Fruit fly (Drosophila melanogaster) whole organism, embryonic: Measurements from ENCODE around the gene Rab9Db.

Experiments used
- Blimp-1 ChIP-seq: fragments of 200-800 bp; sonication (Bioruptor generic); optimal IDR thresholded peaks from 3 replicates; lab custom pipeline; 2018; ENCODE audit warnings: missing biosample characterization, missing genetic modification characterization, mild to moderate bottlenecking, moderate library complexity, missing genetic modification reagents
- CG10267 ChIP-seq: fragments of 200-800 bp; sonication (Bioruptor generic); optimal IDR thresholded peaks from 2 replicates; lab custom pipeline; 2018; ENCODE audit warnings: missing biosample characterization, mild to moderate bottlenecking, missing genetic modification characterization, moderate library complexity
- CG10462 ChIP-seq: fragments of 200-800 bp; sonication (Bioruptor generic); optimal IDR thresholded peaks from 2 replicates; lab custom pipeline; 2016; ENCODE audit warnings: missing biosample characterization, missing genetic modification characterization
- CG11560 ChIP-seq: fragments of 200-800 bp; sonication (Bioruptor generic); IDR thresholded peaks from 3 replicates; pipeline ENCODE4 v1.3.6; 2022; ENCODE audit warnings: missing biosample characterization, missing genetic modification characterization
- CG13894 ChIP-seq: fragments of 200-800 bp; sonication (Bioruptor generic); optimal IDR thresholded peaks from 3 replicates; lab custom pipeline; 2018; ENCODE audit warnings: missing biosample characterization, mild to moderate bottlenecking, missing genetic modification characterization, moderate library complexity
- CG14441 ChIP-seq: fragments of 200-800 bp; sonication (Bioruptor generic); IDR thresholded peaks from 2 replicates; pipeline ENCODE4 v1.3.6; 2022; ENCODE audit warnings: missing biosample characterization, missing genetic modification characterization
- CG14860 ChIP-seq: fragments of 200-800 bp; sonication (Bioruptor generic); IDR thresholded peaks from 3 replicates; pipeline ENCODE4 v1.3.6; 2022; ENCODE audit warnings: missing biosample characterization, missing genetic modification characterization; ENCODE audit not compliant: partially characterized antibody
- CG15073 ChIP-seq: fragments of 200-800 bp; sonication (Bioruptor generic); optimal IDR thresholded peaks from 2 replicates; lab custom pipeline; 2016; ENCODE audit warnings: missing biosample characterization, missing genetic modification characterization
- CG15601 ChIP-seq: fragments of 200-800 bp; sonication (Bioruptor generic); optimal IDR thresholded peaks from 3 replicates; lab custom pipeline; 2019; ENCODE audit warnings: missing biosample characterization, mild to moderate bottlenecking, missing genetic modification characterization, moderate library complexity
- CG17186 ChIP-seq: fragments of 200-800 bp; sonication (Bioruptor generic); optimal IDR thresholded peaks from 3 replicates; lab custom pipeline; 2017; ENCODE audit warnings: missing biosample characterization, missing genetic modification reagents, missing genetic modification characterization
- CG18599 ChIP-seq: fragments of 200-800 bp; sonication (Bioruptor generic); optimal IDR thresholded peaks from 3 replicates; lab custom pipeline; 2017; ENCODE audit warnings: missing biosample characterization, missing genetic modification characterization, mild to moderate bottlenecking, moderate library complexity, missing genetic modification reagents
- CG31388 ChIP-seq: fragments of 200-800 bp; sonication (Bioruptor generic); optimal IDR thresholded peaks from 2 replicates; lab custom pipeline; 2016; ENCODE audit warnings: missing biosample characterization, missing genetic modification characterization
- CG31441 ChIP-seq: fragments of 200-800 bp; sonication (Bioruptor generic); IDR thresholded peaks from 2 replicates; pipeline ENCODE4 v1.3.6; 2022; ENCODE audit warnings: missing biosample characterization, missing genetic modification characterization
- CG3281 ChIP-seq: fragments of 200-800 bp; sonication (Bioruptor generic); optimal IDR thresholded peaks from 3 replicates; lab custom pipeline; 2017; ENCODE audit warnings: missing biosample characterization, mild to moderate bottlenecking, missing genetic modification characterization
- CG34224 ChIP-seq: fragments of 200-800 bp; sonication (Bioruptor generic); IDR thresholded peaks from 3 replicates; pipeline ENCODE4 v1.3.6; 2022; ENCODE audit warnings: missing biosample characterization, missing genetic modification characterization; ENCODE audit not compliant: partially characterized antibody
- CG3995 ChIP-seq: fragments of 200-800 bp; sonication (Bioruptor generic); optimal IDR thresholded peaks from 3 replicates; lab custom pipeline; 2016; ENCODE audit warnings: missing biosample characterization, missing genetic modification characterization
- CG42726 ChIP-seq: fragments of 200-800 bp; sonication (Bioruptor generic); IDR thresholded peaks from 2 replicates; pipeline ENCODE4 v1.3.6; 2022; ENCODE audit warnings: missing biosample characterization, missing genetic modification characterization; ENCODE audit not compliant: partially characterized antibody
- CG6683 ChIP-seq: fragments of 200-800 bp; sonication (Bioruptor generic); optimal IDR thresholded peaks from 2 replicates; lab custom pipeline; 2017; ENCODE audit warnings: missing biosample characterization, mild to moderate bottlenecking, missing genetic modification characterization, missing genetic modification reagents
- CG8089 ChIP-seq: fragments of 200-800 bp; sonication (Bioruptor generic); optimal IDR thresholded peaks from 3 replicates; lab custom pipeline; 2016; ENCODE audit warnings: missing biosample characterization, missing genetic modification characterization
- CG8281 ChIP-seq: fragments of 200-800 bp; sonication (Bioruptor generic); optimal IDR thresholded peaks from 2 replicates; lab custom pipeline; 2018; ENCODE audit warnings: missing biosample characterization, mild to moderate bottlenecking, missing genetic modification characterization, moderate library complexity
- CG8290 ChIP-seq, 3 experiments: fragments of 200-800 bp; sonication (Bioruptor generic); optimal IDR thresholded peaks; 2 replicates each; lab custom pipeline; 2016 to 2019; ENCODE audit warnings: missing biosample characterization in 3 of 3, missing genetic modification characterization in 3 of 3, mild to moderate bottlenecking in 2 of 3, moderate library complexity in 1 of 3
- CHES-1-like ChIP-seq: fragments of 200-800 bp; sonication (Bioruptor generic); optimal IDR thresholded peaks from 2 replicates; lab custom pipeline; 2016; ENCODE audit warnings: missing biosample characterization, missing genetic modification characterization
- CTCF ChIP-seq: fragments of 200-800 bp; sonication (Bioruptor generic); optimal IDR thresholded peaks from 2 replicates; lab custom pipeline; 2017; ENCODE audit warnings: missing biosample characterization, mild to moderate bottlenecking, missing genetic modification characterization, moderate library complexity
- D19A ChIP-seq: fragments of 200-800 bp; optimal IDR thresholded peaks from 3 replicates; lab custom pipeline; 2019; ENCODE audit warnings: missing biosample characterization, mild to moderate bottlenecking, missing genetic modification characterization, moderate library complexity
- E2f2 ChIP-seq: fragments of 200-800 bp; sonication (Bioruptor generic); IDR thresholded peaks from 2 replicates; pipeline ENCODE4 v1.3.6; 2022; ENCODE audit warnings: missing biosample characterization, missing genetic modification characterization
- H2.0 ChIP-seq: fragments of 200-800 bp; sonication (Bioruptor generic); IDR thresholded peaks from 2 replicates; pipeline ENCODE4 v1.3.6; 2022; ENCODE audit warnings: missing biosample characterization, missing genetic modification characterization
- Hr39 ChIP-seq: fragments of >200 bp; optimal IDR thresholded peaks from 2 replicates; lab custom pipeline; 2017
- Ravus ChIP-seq: fragments of 200-800 bp; sonication (Bioruptor generic); IDR thresholded peaks from 2 replicates; pipeline ENCODE4 v1.3.6; 2022; ENCODE audit warnings: missing biosample characterization, missing genetic modification characterization
- aop ChIP-seq: fragments of 200-800 bp; sonication (Bioruptor generic); IDR thresholded peaks from 2 replicates; pipeline ENCODE4 v1.3.6; 2022; ENCODE audit warnings: missing biosample characterization, missing genetic modification characterization
- bowl ChIP-seq: fragments of 200-800 bp; sonication (Bioruptor generic); IDR thresholded peaks from 2 replicates; pipeline ENCODE4 v1.3.6; 2022; ENCODE audit warnings: missing biosample characterization, missing genetic modification characterization
- caup ChIP-seq: fragments of 200-800 bp; sonication (Bioruptor generic); optimal IDR thresholded peaks from 3 replicates; lab custom pipeline; 2017; ENCODE audit warnings: missing biosample characterization, mild to moderate bottlenecking, missing genetic modification characterization, moderate library complexity; ENCODE audit not compliant: severe bottlenecking
- corto ChIP-seq: fragments of 200-800 bp; sonication (Bioruptor generic); optimal IDR thresholded peaks from 2 replicates; lab custom pipeline; 2016; ENCODE audit warnings: missing biosample characterization, mild to moderate bottlenecking, missing genetic modification characterization, moderate library complexity
- crc ChIP-seq: fragments of 200-800 bp; sonication (Bioruptor generic); optimal IDR thresholded peaks from 2 replicates; lab custom pipeline; 2016; ENCODE audit warnings: missing biosample characterization, missing genetic modification characterization
- da ChIP-seq: fragments of 200-800 bp; sonication (Bioruptor generic); optimal IDR thresholded peaks from 2 replicates; lab custom pipeline; 2016; ENCODE audit warnings: missing biosample characterization, missing genetic modification characterization
- en ChIP-seq: fragments of 200-800 bp; sonication (Bioruptor generic); optimal IDR thresholded peaks from 2 replicates; lab custom pipeline; 2016; ENCODE audit warnings: missing biosample characterization, missing genetic modification characterization
- gcm2 ChIP-seq: fragments of 200-800 bp; sonication (Bioruptor generic); optimal IDR thresholded peaks from 2 replicates; lab custom pipeline; 2016; ENCODE audit warnings: missing biosample characterization, missing genetic modification characterization
- grn ChIP-seq: fragments of 200-800 bp; sonication (Bioruptor generic); optimal IDR thresholded peaks from 3 replicates; lab custom pipeline; 2017; ENCODE audit warnings: missing biosample characterization, missing genetic modification characterization
- hbn ChIP-seq: fragments of 200-800 bp; sonication (Bioruptor generic); IDR thresholded peaks from 2 replicates; pipeline ENCODE4 v1.3.6; 2022; ENCODE audit warnings: missing biosample characterization, missing genetic modification characterization; ENCODE audit not compliant: partially characterized antibody
- inv ChIP-seq: fragments of 200-800 bp; sonication (Bioruptor generic); IDR thresholded peaks from 2 replicates; pipeline ENCODE4 v1.3.6; 2022; ENCODE audit warnings: missing biosample characterization, missing genetic modification characterization; ENCODE audit not compliant: partially characterized antibody
- jigr1 ChIP-seq: fragments of 200-800 bp; sonication (Bioruptor generic); IDR thresholded peaks from 3 replicates; pipeline ENCODE4 v1.3.6; 2022; ENCODE audit warnings: missing biosample characterization, missing genetic modification characterization
- lmd ChIP-seq: fragments of 200-800 bp; sonication (Bioruptor generic); IDR thresholded peaks from 2 replicates; pipeline ENCODE4 v1.3.6; 2022; ENCODE audit warnings: missing biosample characterization, missing genetic modification characterization
- odd ChIP-seq: fragments of 200-800 bp; sonication (Bioruptor generic); optimal IDR thresholded peaks from 2 replicates; lab custom pipeline; 2017; ENCODE audit warnings: missing biosample characterization, mild to moderate bottlenecking, missing genetic modification characterization
- pb ChIP-seq: fragments of 200-800 bp; sonication (Bioruptor generic); optimal IDR thresholded peaks from 3 replicates; lab custom pipeline; 2016; ENCODE audit warnings: missing biosample characterization, missing genetic modification characterization
- pfk ChIP-seq: fragments of 200-800 bp; sonication (Bioruptor generic); optimal IDR thresholded peaks from 2 replicates; lab custom pipeline; 2018; ENCODE audit warnings: missing biosample characterization, mild to moderate bottlenecking, missing genetic modification characterization, moderate library complexity
- sna ChIP-seq: fragments of 200-800 bp; sonication (Bioruptor generic); IDR thresholded peaks from 2 replicates; pipeline ENCODE4 v1.3.6; 2022; ENCODE audit warnings: missing biosample characterization, missing genetic modification characterization; ENCODE audit not compliant: partially characterized antibody
- tgo ChIP-seq: fragments of 200-800 bp; sonication (Bioruptor generic); IDR thresholded peaks from 3 replicates; pipeline ENCODE4 v1.3.6; 2022; ENCODE audit warnings: missing biosample characterization, missing genetic modification characterization
- toy ChIP-seq: fragments of 200-800 bp; sonication (Bioruptor generic); IDR thresholded peaks from 2 replicates; pipeline ENCODE4 v1.3.6; 2022; ENCODE audit warnings: missing biosample characterization, missing genetic modification characterization
- zen2 ChIP-seq: fragments of 200-800 bp; sonication (Bioruptor generic); IDR thresholded peaks from 3 replicates; pipeline ENCODE4 v1.3.6; 2022; ENCODE audit warnings: missing biosample characterization, missing genetic modification characterization; ENCODE audit not compliant: partially characterized antibody
- zfh2 ChIP-seq: fragments of 200-800 bp; sonication (Bioruptor generic); optimal IDR thresholded peaks from 2 replicates; lab custom pipeline; 2016; ENCODE audit warnings: missing biosample characterization, missing genetic modification characterization

Rab9Db gene

DNA sequence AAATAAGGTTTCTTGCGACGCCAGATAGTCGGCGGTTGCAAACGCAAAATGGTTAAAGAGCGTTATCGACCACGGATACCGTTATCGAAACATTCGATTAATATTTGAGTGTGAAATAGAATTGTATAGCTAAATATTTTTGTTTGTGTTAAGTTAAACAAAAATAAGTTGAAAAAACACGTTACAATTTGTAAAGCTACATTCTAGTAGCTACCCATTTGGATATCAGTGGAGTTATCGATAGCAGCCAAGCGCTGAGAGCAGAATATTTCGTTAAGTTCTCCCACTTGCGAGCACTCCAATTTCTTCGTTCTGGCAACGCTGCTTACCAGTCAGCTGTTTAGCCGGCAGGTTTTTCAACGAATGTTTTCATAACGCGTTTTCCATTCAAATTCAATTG lies 27.2 kb downstream of the Rab9Db start, which contains the start of the genes Hmr and CG2124 (continued):
- TF ChIP-seq E2f2 (GFP tag; lab: Robert Waterston, UW), result peak; percentile 45
- TF ChIP-seq CG17186 (GFP tag; lab: Kevin White, UChicago), result peak; percentile 54
- peak; percentile 38 for TF ChIP-seq CTCF (GFP tag; lab: Kevin White, UChicago)
- peak; percentile 44; the same call in 1 of the 3 replicates for TF ChIP-seq zen2 (GFP tag; lab: Robert Waterston, UW)
- no peak for TF ChIP-seq CG31441 (GFP tag; lab: Robert Waterston, UW)

DNA sequence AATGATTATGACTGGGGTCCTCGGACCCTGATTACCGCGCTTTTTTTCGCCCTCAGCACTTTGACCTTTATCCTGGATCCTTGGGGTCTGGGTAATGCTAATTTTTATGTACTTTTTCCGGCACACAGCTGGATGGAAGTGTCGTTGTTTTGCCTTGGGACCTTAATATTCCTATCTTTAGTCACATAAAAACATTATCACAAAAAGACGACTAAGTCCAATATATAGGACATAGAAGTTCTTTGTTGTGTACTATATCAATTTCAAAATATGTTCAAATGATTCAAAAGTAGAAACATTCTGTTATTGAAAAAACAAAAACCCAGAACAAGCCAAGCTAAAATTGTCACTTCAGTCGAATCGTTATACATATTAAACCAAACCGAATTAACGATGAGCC lies 34.2 kb downstream of the Rab9Db start, which contains the start of gene Rab9D:
Rab9D (plus strand) TSS at position 301 of the 400 bp plus-strand sequence.
- no peak for TF ChIP-seq Hr39
- TF ChIP-seq gcm2 (GFP tag; lab: Kevin White, UChicago), result no peak
- no peak for TF ChIP-seq lmd (GFP tag; lab: Robert Waterston, UW)
- no peak for TF ChIP-seq CG3995 (GFP tag; lab: Kevin White, UChicago)
- TF ChIP-seq CG13894 (tag; lab: Kevin White, UChicago), result no peak
- no peak for TF ChIP-seq CHES-1-like
- TF ChIP-seq da (GFP tag; lab: Kevin White, UChicago), result no peak
- no peak for TF ChIP-seq CTCF (GFP tag; lab: Kevin White, UChicago)
- TF ChIP-seq CG6683, result no peak
- TF ChIP-seq CG15073 (GFP tag; lab: Kevin White, UChicago), result no peak
- no peak for TF ChIP-seq D19A
- no peak for TF ChIP-seq Ravus (GFP tag; lab: Robert Waterston, UW)
- no peak for TF ChIP-seq sna (GFP tag; lab: Robert Waterston, UW)
- no peak for TF ChIP-seq crc (GFP tag; lab: Kevin White, UChicago)
- no peak for TF ChIP-seq H2.0
- TF ChIP-seq corto (GFP tag; lab: Kevin White, UChicago), result no peak
- no peak for TF ChIP-seq CG15601
- TF ChIP-seq CG42726 (GFP tag; lab: Robert Waterston, UW), result no peak
- TF ChIP-seq CG10462 (GFP tag; lab: Kevin White, UChicago), result no peak

DNA sequence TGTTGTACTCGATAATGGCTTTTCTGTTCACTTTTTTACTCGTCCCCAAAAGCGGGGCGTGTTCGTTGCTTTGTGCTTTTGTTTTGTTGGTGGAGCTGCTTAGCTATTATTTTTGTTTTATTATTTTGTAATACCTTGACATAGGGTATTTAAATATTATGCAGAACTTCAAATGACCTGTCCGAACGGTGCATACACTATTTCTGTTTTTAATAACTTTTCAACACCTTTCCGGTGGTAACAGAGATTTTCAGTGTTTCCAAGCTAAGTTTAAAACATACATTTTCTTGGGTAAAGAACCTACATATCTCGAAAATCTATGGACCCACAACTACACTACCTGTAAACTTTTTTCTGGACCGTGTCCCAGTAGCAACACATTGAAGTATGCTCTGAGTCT lies 35.6 kb downstream of the Rab9Db start:
- TF ChIP-seq jigr1 (GFP tag; lab: Robert Waterston, UW) (no peak), en (GFP tag; lab: Kevin White, UChicago) (no peak), CG14860 (no peak), Blimp-1 (GFP tag; lab: Kevin White, UChicago) (peak; percentile 10), inv (GFP tag; lab: Robert Waterston, UW) (no peak), aop (GFP tag; lab: Robert Waterston, UW) (no peak), CG31388 (GFP tag; lab: Kevin White, UChicago) (no peak), zfh2 (GFP tag; lab: Kevin White, UChicago) (peak; percentile 38), CG8089 (GFP tag; lab: Kevin White, UChicago) (no peak), CG10267 (tag; lab: Kevin White, UChicago) (no peak), CG18599 (peak; percentile 40), hbn (no peak), Ravus (GFP tag; lab: Robert Waterston, UW) (no peak), CG8281 (tag; lab: Kevin White, UChicago) (no peak), toy (GFP tag; lab: Robert Waterston, UW) (no peak), bowl (GFP tag; lab: Robert Waterston, UW) (no peak), CG34224 (GFP tag; lab: Robert Waterston, UW) (no peak), grn (no peak), CG11560 (no peak; the same call in 2 of the 3 replicates), CG14441 (GFP tag; lab: Robert Waterston, UW) (peak; percentile 64), pfk (GFP tag; lab: Kevin White, UChicago) (no peak), caup (GFP tag; lab: Kevin White, UChicago) (no peak), CG3281 (GFP tag; lab: Kevin White, UChicago) (peak; percentile 50), tgo (GFP tag; lab: Robert Waterston, UW) (peak; percentile 58; the same call in 2 of the 3 replicates), odd (GFP tag; lab: Kevin White, UChicago) (no peak), CG8290 (GFP tag; optimal IDR thresholded peaks at IDR 0.05; lab: Kevin White, UChicago) (no peak), CG8290 (tag; optimal IDR thresholded peaks at IDR 0.05; lab: Kevin White, UChicago) (no peak), pb (GFP tag; lab: Kevin White, UChicago) (no peak)
